Worm (Caenorhabditis elegans) whole organism, midembryonic: Measurements from ENCODE around the gene C27D8.1.

Source experiments
- T22C8.4 ChIP-seq: fragments of 200-800 bp; sonication (Bioruptor generic); IDR thresholded peaks from 2 replicates; pipeline ENCODE4 v1.3.6; 2022; ENCODE audit warnings: missing genetic modification characterization, missing compliant biosample characterization
- cog-1 ChIP-seq: sonication (generic microtip); optimal IDR thresholded peaks from 2 replicates; lab custom pipeline; 2016; ENCODE audit warnings: missing genetic modification characterization, missing compliant biosample characterization
- flt-1 ChIP-seq: fragments of 200-800 bp; sonication (Bioruptor generic); IDR thresholded peaks from 2 replicates; pipeline ENCODE4 v1.3.6; 2022; ENCODE audit warnings: missing genetic modification characterization, missing compliant biosample characterization
- klf-2 ChIP-seq: fragments of 200-800 bp; sonication (Bioruptor generic); conservative IDR thresholded peaks from 2 replicates; pipeline ENCODE4 v1.3.6; 2022; ENCODE audit warnings: missing genetic modification reagents, missing genetic modification characterization, missing compliant biosample characterization
- med-1 ChIP-seq: sonication (generic microtip); optimal IDR thresholded peaks from 2 replicates; lab custom pipeline; 2017; ENCODE audit warnings: missing genetic modification characterization, mild to moderate bottlenecking, missing compliant biosample characterization, antibody characterized with exemption, missing genetic modification reagents; ENCODE audit not compliant: insufficient read depth
- ref-1 ChIP-seq: fragments of 200-800 bp; sonication (Bioruptor generic); conservative IDR thresholded peaks from 2 replicates; pipeline ENCODE4 v1.3.6; 2022; ENCODE audit warnings: missing genetic modification reagents, missing genetic modification characterization, missing compliant biosample characterization
- tab-1 ChIP-seq: fragments of 200-800 bp; sonication (Bioruptor generic); IDR thresholded peaks from 2 replicates; pipeline ENCODE4 v1.3.6; 2022; ENCODE audit warnings: missing genetic modification characterization, missing compliant biosample characterization
- ztf-23 ChIP-seq: fragments of 200-800 bp; sonication (Bioruptor generic); IDR thresholded peaks from 2 replicates; pipeline ENCODE4 v1.3.6; 2022; ENCODE audit warnings: missing genetic modification reagents, missing genetic modification characterization, missing compliant biosample characterization
- ztf-29 ChIP-seq: fragments of 200-800 bp; sonication (Bioruptor generic); IDR thresholded peaks from 2 replicates; pipeline ENCODE4 v1.3.6; 2022; ENCODE audit warnings: missing genetic modification reagents, missing genetic modification characterization, missing compliant biosample characterization

The C27D8.1 gene

DNA sequence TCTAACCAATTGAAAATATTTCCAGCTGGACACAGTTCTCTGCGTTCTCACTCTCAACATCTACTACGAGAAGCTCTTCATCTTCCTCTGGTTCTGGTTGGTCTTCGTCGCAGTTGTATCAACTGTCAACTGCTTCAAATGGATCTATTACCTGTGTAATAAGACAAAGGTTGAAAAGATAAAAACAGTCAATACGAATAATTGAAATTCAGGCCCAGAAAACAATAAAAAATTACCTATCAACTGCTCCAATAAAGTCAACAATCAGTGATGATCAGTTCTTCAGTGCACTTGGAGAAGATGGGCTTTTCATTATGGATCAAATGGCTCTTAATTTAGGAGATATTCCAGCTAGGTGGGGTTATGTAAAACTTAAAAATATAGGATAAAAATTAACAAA is 31.1 kb downstream of the C27D8.1 start:
- no peak for TF ChIP-seq ztf-23 (GFP tag; lab: Robert Waterston, UW)

- TF ChIP-seq klf-2 (no peak), ztf-23 (GFP tag; lab: Robert Waterston, UW) (no peak)
These were observed 36.5 kb downstream of the C27D8.1 start for ce11 chrIV:12754170-12754569.

DNA sequence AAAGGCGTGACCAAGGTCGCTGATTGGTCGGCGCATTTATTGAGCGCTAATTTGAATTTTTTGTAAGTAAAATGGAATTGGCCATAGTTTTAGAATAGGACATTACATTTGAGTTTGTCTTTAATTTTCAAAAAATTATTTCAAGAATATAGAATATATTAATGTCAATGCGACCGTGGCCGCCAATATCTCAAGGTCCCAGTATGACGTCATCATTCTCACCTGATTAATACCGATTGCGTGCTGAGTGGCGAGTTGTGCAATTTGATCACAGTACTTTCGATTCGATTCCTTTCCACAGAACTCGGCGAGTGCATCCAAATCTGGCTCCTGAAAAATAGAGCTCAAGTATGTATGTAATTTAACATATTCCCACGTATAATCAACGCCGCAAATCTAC is 38.0 kb downstream of the C27D8.1 start:
- no peak for TF ChIP-seq med-1 (GFP tag; lab: Kevin White, UChicago)
- no peak for TF ChIP-seq cog-1 (tag; lab: Kevin White, UChicago)
- no peak for TF ChIP-seq ref-1 (GFP tag; lab: Robert Waterston, UW)
- TF ChIP-seq klf-2: no peak
- TF ChIP-seq T22C8.4 (GFP tag; lab: Robert Waterston, UW): no peak
- TF ChIP-seq flt-1 (GFP tag; lab: Robert Waterston, UW): no peak
- no peak for TF ChIP-seq ztf-23 (GFP tag; lab: Robert Waterston, UW)
- TF ChIP-seq ztf-29 (GFP tag; lab: Robert Waterston, UW): no peak
- TF ChIP-seq tab-1 (GFP tag; lab: Robert Waterston, UW): no peak

DNA sequence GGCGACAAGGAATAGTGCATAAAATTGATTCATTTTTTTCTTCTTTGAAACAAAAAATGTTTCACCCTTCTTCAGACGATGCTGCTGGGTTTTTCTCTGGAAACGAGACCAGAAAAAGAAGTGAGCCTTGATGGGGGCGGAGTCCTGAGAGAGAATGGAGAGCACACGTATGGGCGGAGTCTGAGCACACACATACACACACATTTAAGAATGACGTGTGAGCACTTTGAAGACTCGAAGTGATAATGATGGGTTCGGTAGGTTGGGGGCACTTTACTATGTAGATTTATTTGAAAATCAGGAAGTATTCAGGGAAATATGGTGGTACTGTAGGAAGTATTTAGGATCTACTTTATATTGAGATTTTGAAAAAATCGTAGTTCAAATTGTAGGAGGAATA is 39.8 kb downstream of the C27D8.1 start, which contains the start of gene flp-9:
Gene flp-9, minus strand, starts transcription at position 101 of the 400 bp plus-strand sequence.
- TF ChIP-seq tab-1 (GFP tag; lab: Robert Waterston, UW): no peak
- no peak for TF ChIP-seq klf-2
- no peak for TF ChIP-seq ztf-23 (GFP tag; lab: Robert Waterston, UW)
- TF ChIP-seq flt-1 (GFP tag; lab: Robert Waterston, UW): no peak
- TF ChIP-seq med-1 (GFP tag; lab: Kevin White, UChicago): no peak
- TF ChIP-seq T22C8.4 (GFP tag; lab: Robert Waterston, UW): no peak
- TF ChIP-seq cog-1 (tag; lab: Kevin White, UChicago): no peak
- no peak for TF ChIP-seq ref-1 (GFP tag; lab: Robert Waterston, UW)
- TF ChIP-seq ztf-29 (GFP tag; lab: Robert Waterston, UW): no peak

DNA sequence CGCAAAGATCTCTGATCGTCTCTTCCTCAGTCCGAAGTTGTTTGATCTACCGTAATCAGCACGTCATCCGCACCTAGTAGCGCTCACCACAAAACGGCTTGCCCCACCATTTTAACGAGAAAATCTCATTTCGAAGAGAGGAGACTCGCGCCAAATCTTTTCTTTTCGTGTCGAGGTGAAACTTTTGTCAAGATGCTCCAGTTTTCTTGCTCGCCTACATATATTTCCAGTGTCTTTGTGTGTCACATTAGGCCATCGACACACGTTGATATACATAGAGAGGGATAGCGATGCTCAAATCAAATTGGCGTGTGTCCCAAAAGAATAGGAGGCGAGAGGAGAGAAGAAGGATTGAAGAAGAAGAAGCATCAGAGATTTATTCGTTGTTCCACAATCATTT is 45.2 kb downstream of the C27D8.1 start:
- TF ChIP-seq ztf-23 (GFP tag; lab: Robert Waterston, UW) (no peak), klf-2 (no peak), ref-1 (GFP tag; lab: Robert Waterston, UW) (no peak), flt-1 (GFP tag; lab: Robert Waterston, UW) (no peak), tab-1 (GFP tag; lab: Robert Waterston, UW) (no peak), med-1 (GFP tag; lab: Kevin White, UChicago) (no peak), cog-1 (tag; lab: Kevin White, UChicago) (no peak), ztf-29 (GFP tag; lab: Robert Waterston, UW) (no peak), T22C8.4 (GFP tag; lab: Robert Waterston, UW) (no peak)

DNA sequence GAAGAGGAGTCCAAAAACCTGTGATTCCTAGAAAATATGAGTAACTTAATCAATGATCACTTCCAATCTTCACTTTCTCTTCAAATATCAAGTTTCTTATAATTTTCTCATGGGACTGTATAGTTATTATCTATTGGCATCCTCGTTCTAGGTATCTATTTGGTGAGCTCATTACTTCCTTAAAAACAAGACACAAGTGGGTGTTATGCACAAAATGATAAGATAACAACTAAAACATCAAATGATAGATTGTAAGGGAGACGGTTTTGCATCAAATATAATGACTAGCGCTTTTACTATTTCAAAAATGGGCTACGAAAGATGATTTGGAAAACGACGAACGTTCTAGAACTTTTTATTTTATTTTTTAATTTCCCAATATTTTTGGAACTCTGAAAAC is 47.4 kb downstream of the C27D8.1 start, which contains the start of gene ZK897.10:
Gene ZK897.10, plus strand, starts transcription at position 285 of the 400 bp plus-strand sequence.
- no peak for TF ChIP-seq ztf-23 (GFP tag; lab: Robert Waterston, UW)
- no peak for TF ChIP-seq cog-1 (tag; lab: Kevin White, UChicago)
